Worm (Caenorhabditis elegans) whole organism, L2 larva: ENCODE results near the gene acdh-12.

Experiments used
- ZK546.5 ChIP-seq: sonication (generic microtip); optimal IDR thresholded peaks from 2 replicates; lab custom pipeline; 2017; ENCODE audit warnings: missing biosample characterization, missing genetic modification characterization
- elt-1 ChIP-seq: fragments of 150-350 bp; optimal IDR thresholded peaks from 2 replicates; lab custom pipeline; 2014; ENCODE audit warnings: missing biosample characterization, missing genetic modification characterization
- nhr-10 ChIP-seq: sonication (generic microtip); optimal IDR thresholded peaks from 2 replicates; lab custom pipeline; 2017; ENCODE audit warnings: missing biosample characterization, missing genetic modification characterization
- nhr-237 ChIP-seq: fragments of 150-350 bp; optimal IDR thresholded peaks from 2 replicates; lab custom pipeline; 2014; ENCODE audit warnings: missing biosample characterization, missing genetic modification characterization
- nhr-77 ChIP-seq: fragments of 150-350 bp; optimal IDR thresholded peaks from 2 replicates; lab custom pipeline; 2014; ENCODE audit warnings: missing biosample characterization, missing genetic modification characterization

ce11 chrII:7242754-7243153 lies 47.3 kb upstream of the acdh-12 start:
- no peak for TF ChIP-seq elt-1
- TF ChIP-seq ZK546.5: no peak
- no peak for TF ChIP-seq nhr-237 (tag; lab: Kevin White, UChicago)
- TF ChIP-seq nhr-10 (tag; lab: Kevin White, UChicago): no peak
- no peak for TF ChIP-seq nhr-77 (tag; lab: Kevin White, UChicago)
